Worm (Caenorhabditis elegans) whole organism, young adult: ENCODE data around the gene nphp-4.

Source experiments
- F23B12.7 ChIP-seq: sonication (generic microtip); optimal IDR thresholded peaks from 2 replicates; lab custom pipeline; 2017; ENCODE audit warnings: missing genetic modification characterization, mild to moderate bottlenecking, missing compliant biosample characterization, antibody characterized with exemption, moderate library complexity; ENCODE audit not compliant: insufficient read depth
- Y56A3A.18 ChIP-seq: fragments of 200-800 bp; sonication (Bioruptor generic); IDR thresholded peaks from 2 replicates; pipeline ENCODE4 v1.3.6; 2022; ENCODE audit warnings: missing genetic modification reagents, missing genetic modification characterization, missing compliant biosample characterization
- attf-3 ChIP-seq: fragments of 200-800 bp; sonication (Bioruptor generic); conservative IDR thresholded peaks from 2 replicates; pipeline ENCODE4 v1.3.6; 2022; ENCODE audit warnings: missing genetic modification reagents, missing genetic modification characterization, missing compliant biosample characterization
- ceh-58 ChIP-seq: fragments of 200-800 bp; sonication (Bioruptor generic); IDR thresholded peaks from 2 replicates; pipeline ENCODE4 v1.3.6; 2022; ENCODE audit warnings: missing genetic modification characterization, missing compliant biosample characterization
- ekl-4 ChIP-seq: fragments of 200-800 bp; sonication (Bioruptor generic); IDR thresholded peaks from 2 replicates; pipeline ENCODE4 v1.3.6; 2022; ENCODE audit warnings: missing genetic modification reagents, missing genetic modification characterization, missing compliant biosample characterization
- hlh-12 ChIP-seq: sonication (generic microtip); optimal IDR thresholded peaks from 2 replicates; lab custom pipeline; 2016; ENCODE audit warnings: missing genetic modification characterization, missing compliant biosample characterization
- lir-1 ChIP-seq: fragments of 200-800 bp; sonication (Bioruptor generic); conservative IDR thresholded peaks from 2 replicates; pipeline ENCODE4 v1.3.6; 2022; ENCODE audit warnings: missing genetic modification reagents, missing genetic modification characterization, missing compliant biosample characterization
- nhr-179 ChIP-seq: sonication (generic microtip); optimal IDR thresholded peaks from 2 replicates; lab custom pipeline; 2016; ENCODE audit warnings: mild to moderate bottlenecking, missing genetic modification characterization, missing compliant biosample characterization
- rpc-1 ChIP-seq, 2 experiments: fragments of 150-350 bp in 1 of 2; sonication (generic microtip) in 1 of 2; optimal IDR thresholded peaks; 2 replicates each; lab custom pipeline; 2014 to 2018; ENCODE audit warnings: missing biosample characterization in 1 of 2, missing genetic modification characterization in 1 of 2, missing genetic modification reagents in 1 of 2, missing genotype in 1 of 2
- sdz-38 ChIP-seq: sonication (generic microtip); optimal IDR thresholded peaks from 2 replicates; lab custom pipeline; 2016; ENCODE audit warnings: missing genotype, missing genetic modification characterization, missing compliant biosample characterization
- snpc-4 ChIP-seq, 5 experiments: fragments of 150-350 bp in 1 of 5; sonication (generic microtip) in 4 of 5; optimal IDR thresholded peaks; 2 replicates each; lab custom pipeline; 2014 to 2018; ENCODE audit warnings: missing genetic modification characterization in 5 of 5, missing biosample characterization in 3 of 5, antibody characterized with exemption in 2 of 5, mild to moderate bottlenecking in 2 of 5, missing compliant biosample characterization in 2 of 5, missing genotype in 2 of 5, moderate library complexity in 2 of 5, missing genetic modification reagents in 1 of 5
- somi-1 ChIP-seq: fragments of 200-800 bp; sonication (Bioruptor generic); optimal IDR thresholded peaks from 2 replicates; lab custom pipeline; 2018; ENCODE audit warnings: mild to moderate bottlenecking, missing genetic modification characterization, missing compliant biosample characterization
- tlf-1 ChIP-seq: fragments of 200-800 bp; sonication (Bioruptor generic); optimal IDR thresholded peaks from 2 replicates; lab custom pipeline; 2018; ENCODE audit warnings: mild to moderate bottlenecking, missing genetic modification characterization, missing compliant biosample characterization
- unc-62 ChIP-seq: fragments of 150-350 bp; optimal IDR thresholded peaks from 2 replicates; lab custom pipeline; 2014; ENCODE audit warnings: missing biosample characterization, missing genetic modification reagents, missing genetic modification characterization

DNA sequence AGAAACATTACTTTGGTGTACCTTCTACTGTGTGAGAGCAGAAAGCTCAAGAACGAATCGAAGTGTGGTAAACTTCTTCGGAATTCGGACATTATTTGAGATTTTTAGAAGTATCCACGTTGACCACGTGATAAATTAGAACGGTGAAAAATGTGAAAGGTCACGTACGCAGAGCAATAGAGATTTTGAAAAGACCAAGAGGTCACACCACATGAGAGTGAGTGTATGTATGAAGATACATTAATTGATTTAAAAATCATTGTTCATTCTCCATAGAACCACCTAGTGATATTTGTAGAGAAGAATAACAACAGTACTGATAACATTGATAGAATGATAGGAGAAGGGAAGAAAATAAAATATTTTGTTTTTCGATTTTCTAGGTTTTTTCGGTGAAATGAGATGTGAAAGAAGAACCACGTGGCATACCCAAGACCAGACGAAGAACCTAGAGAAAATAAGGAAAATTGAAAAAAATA, 21.0 kb downstream of the nphp-4 start, which contains the start of gene pyc-1:
- no peak for TF ChIP-seq hlh-12 (tag; lab: Kevin White, UChicago)
- TF ChIP-seq ekl-4: no peak
- no peak for TF ChIP-seq snpc-4 (GFP tag; optimal IDR thresholded peaks at IDR 0.05; lab: Kevin White, UChicago)
- TF ChIP-seq snpc-4 (tag; optimal IDR thresholded peaks at IDR 0.05; lab: Kevin White, UChicago): peak in 2 of 4 experiments; percentile 2 to 28
- no peak; the same call in 1 of the 2 replicates for TF ChIP-seq Y56A3A.18 (GFP tag; lab: Robert Waterston, UW)
- no peak for TF ChIP-seq tlf-1
- TF ChIP-seq attf-3 (GFP tag; lab: Robert Waterston, UW): no peak
- peak; percentile 24 for TF ChIP-seq F23B12.7 (tag; lab: Kevin White, UChicago)
- TF ChIP-seq rpc-1 (optimal IDR thresholded peaks at IDR 0.05; lab: Kevin White, UChicago): no peak
- no peak for TF ChIP-seq rpc-1 (tag; optimal IDR thresholded peaks at IDR 0.05; lab: Kevin White, UChicago)
- no peak for TF ChIP-seq nhr-179 (tag; lab: Kevin White, UChicago)
- TF ChIP-seq ceh-58 (GFP tag; lab: Robert Waterston, UW): no peak
- no peak for TF ChIP-seq sdz-38 (tag; lab: Kevin White, UChicago)
- TF ChIP-seq lir-1 (GFP tag; lab: Robert Waterston, UW): no peak
- TF ChIP-seq somi-1 (GFP tag; lab: Kevin White, UChicago): peak; percentile 6
- no peak for TF ChIP-seq unc-62 (GFP tag; lab: Kevin White, UChicago)
